Fruit fly (Drosophila melanogaster) whole organism, embryonic: ENCODE measurements around the gene CG46465.

Experiments used
- B-H2 ChIP-seq: fragments of 200-800 bp; sonication (Bioruptor generic); optimal IDR thresholded peaks from 2 replicates; lab custom pipeline; 2018; ENCODE audit warnings: missing biosample characterization, mild to moderate bottlenecking, missing genetic modification characterization
- Bteb2 ChIP-seq: fragments of 200-800 bp; sonication (Bioruptor generic); optimal IDR thresholded peaks from 2 replicates; lab custom pipeline; 2016; ENCODE audit warnings: missing biosample characterization, missing genetic modification characterization
- CG10462 ChIP-seq: fragments of 200-800 bp; sonication (Bioruptor generic); optimal IDR thresholded peaks from 2 replicates; lab custom pipeline; 2016; ENCODE audit warnings: missing biosample characterization, missing genetic modification characterization
- CG11696 ChIP-seq: fragments of 200-800 bp; sonication (Bioruptor generic); IDR thresholded peaks from 2 replicates; pipeline ENCODE4 v1.3.6; 2022; ENCODE audit warnings: missing biosample characterization, missing genetic modification characterization
- CG11723 ChIP-seq: fragments of 200-800 bp; sonication (Bioruptor generic); optimal IDR thresholded peaks from 2 replicates; lab custom pipeline; 2017; ENCODE audit warnings: missing biosample characterization, mild to moderate bottlenecking, missing genetic modification characterization
- CG12236 ChIP-seq: fragments of 200-800 bp; sonication (Bioruptor generic); optimal IDR thresholded peaks from 2 replicates; lab custom pipeline; 2016; ENCODE audit warnings: missing biosample characterization, missing genetic modification characterization
- CG1233 ChIP-seq: fragments of 200-800 bp; sonication (Bioruptor generic); optimal IDR thresholded peaks from 4 replicates; lab custom pipeline; 2018; ENCODE audit warnings: missing biosample characterization, mild to moderate bottlenecking, missing genetic modification characterization
- CG13424 ChIP-seq: fragments of 200-800 bp; sonication (Bioruptor generic); optimal IDR thresholded peaks from 2 replicates; lab custom pipeline; 2019; ENCODE audit warnings: missing biosample characterization, mild to moderate bottlenecking, missing genetic modification characterization, moderate library complexity
- CG14965 ChIP-seq: fragments of 200-800 bp; sonication (Bioruptor generic); optimal IDR thresholded peaks from 2 replicates; lab custom pipeline; 2016; ENCODE audit warnings: missing biosample characterization, missing genetic modification characterization, borderline replicate concordance
- CG15696 ChIP-seq: fragments of 200-800 bp; sonication (Bioruptor generic); optimal IDR thresholded peaks from 2 replicates; lab custom pipeline; 2019; ENCODE audit warnings: missing biosample characterization, mild to moderate bottlenecking, missing genetic modification characterization, moderate library complexity
- CG16863 ChIP-seq: fragments of 200-800 bp; sonication (Bioruptor generic); optimal IDR thresholded peaks from 3 replicates; lab custom pipeline; 2016; ENCODE audit warnings: missing biosample characterization, missing genetic modification characterization
- CG17361 ChIP-seq: fragments of 200-800 bp; sonication (Bioruptor generic); IDR thresholded peaks from 3 replicates; pipeline ENCODE4 v1.3.6; 2022; ENCODE audit warnings: missing biosample characterization, missing genetic modification characterization
- CG18599 ChIP-seq: fragments of 200-800 bp; sonication (Bioruptor generic); optimal IDR thresholded peaks from 3 replicates; lab custom pipeline; 2017; ENCODE audit warnings: missing biosample characterization, missing genetic modification characterization, mild to moderate bottlenecking, moderate library complexity, missing genetic modification reagents
- CG2129 ChIP-seq: fragments of 200-800 bp; sonication (Bioruptor generic); IDR thresholded peaks from 2 replicates; pipeline ENCODE4 v1.3.6; 2022; ENCODE audit warnings: missing biosample characterization, missing genetic modification characterization; ENCODE audit not compliant: partially characterized antibody
- CG2889 ChIP-seq: fragments of 200-800 bp; sonication (Bioruptor generic); IDR thresholded peaks from 3 replicates; pipeline ENCODE4 v1.3.6; 2022; ENCODE audit warnings: missing biosample characterization, missing genetic modification characterization
- CG3281 ChIP-seq: fragments of 200-800 bp; sonication (Bioruptor generic); optimal IDR thresholded peaks from 3 replicates; lab custom pipeline; 2017; ENCODE audit warnings: missing biosample characterization, mild to moderate bottlenecking, missing genetic modification characterization
- CG34376 ChIP-seq: fragments of 200-800 bp; sonication (Bioruptor generic); optimal IDR thresholded peaks from 2 replicates; lab custom pipeline; 2018; ENCODE audit warnings: missing biosample characterization, mild to moderate bottlenecking, missing genetic modification characterization
- CG6854 ChIP-seq: fragments of 200-800 bp; sonication (Bioruptor generic); optimal IDR thresholded peaks from 3 replicates; lab custom pipeline; 2017; ENCODE audit warnings: missing biosample characterization, mild to moderate bottlenecking, missing genetic modification characterization
- CG8281 ChIP-seq: fragments of 200-800 bp; sonication (Bioruptor generic); optimal IDR thresholded peaks from 2 replicates; lab custom pipeline; 2018; ENCODE audit warnings: missing biosample characterization, mild to moderate bottlenecking, missing genetic modification characterization, moderate library complexity
- CG9215 ChIP-seq: fragments of 200-800 bp; sonication (Bioruptor generic); IDR thresholded peaks from 2 replicates; pipeline ENCODE4 v1.3.6; 2022; ENCODE audit warnings: missing biosample characterization, missing genetic modification characterization
- CrebB ChIP-seq: fragments of 200-800 bp; sonication (Bioruptor generic); optimal IDR thresholded peaks from 3 replicates; lab custom pipeline; 2018; ENCODE audit warnings: missing biosample characterization, mild to moderate bottlenecking, missing genetic modification characterization
- Dip3 ChIP-seq: fragments of 200-800 bp; sonication (Bioruptor generic); optimal IDR thresholded peaks from 3 replicates; lab custom pipeline; 2016; ENCODE audit warnings: missing biosample characterization, missing genetic modification characterization
- Drgx ChIP-seq: fragments of 200-800 bp; sonication (Bioruptor generic); IDR thresholded peaks from 2 replicates; pipeline ENCODE4 v1.3.6; 2022; ENCODE audit warnings: missing biosample characterization, missing genetic modification characterization
- E2f2 ChIP-seq: fragments of 200-800 bp; sonication (Bioruptor generic); IDR thresholded peaks from 2 replicates; pipeline ENCODE4 v1.3.6; 2022; ENCODE audit warnings: missing biosample characterization, missing genetic modification characterization
- Eip74EF ChIP-seq, 2 experiments: fragments of 200-800 bp in 1 of 2; fragments of >200 bp in 1 of 2; sonication (Bioruptor generic) in 1 of 2; optimal IDR thresholded peaks; 2 replicates each; lab custom pipeline; 2017 to 2019; ENCODE audit warnings: missing biosample characterization in 2 of 2, missing genetic modification characterization in 2 of 2, mild to moderate bottlenecking in 1 of 2, moderate library complexity in 1 of 2
- H15 ChIP-seq: fragments of 200-800 bp; sonication (Bioruptor generic); IDR thresholded peaks from 3 replicates; pipeline ENCODE4 v1.3.6; 2022; ENCODE audit warnings: missing biosample characterization, missing genetic modification characterization
- HLH54F ChIP-seq: fragments of 200-800 bp; sonication (Bioruptor generic); optimal IDR thresholded peaks from 3 replicates; lab custom pipeline; 2016; ENCODE audit warnings: missing biosample characterization, missing genetic modification characterization
- HLHmδ ChIP-seq: fragments of 200-800 bp; sonication (Bioruptor generic); optimal IDR thresholded peaks from 2 replicates; lab custom pipeline; 2018; ENCODE audit warnings: missing biosample characterization, mild to moderate bottlenecking, missing genetic modification characterization, moderate library complexity
- Hand ChIP-seq: fragments of 200-800 bp; sonication (Bioruptor generic); optimal IDR thresholded peaks from 2 replicates; lab custom pipeline; 2017; ENCODE audit warnings: mild to moderate bottlenecking, missing biosample characterization, missing genetic modification reagents, missing genetic modification characterization
- Hey ChIP-seq: fragments of 200-800 bp; sonication (Bioruptor generic); optimal IDR thresholded peaks from 3 replicates; lab custom pipeline; 2018; ENCODE audit warnings: missing biosample characterization, mild to moderate bottlenecking, missing genetic modification characterization
- Hmr ChIP-seq: fragments of 200-800 bp; sonication (Bioruptor generic); optimal IDR thresholded peaks from 3 replicates; lab custom pipeline; 2017; ENCODE audit warnings: mild to moderate bottlenecking, missing biosample characterization, missing genetic modification reagents, missing genetic modification characterization
- Hsf ChIP-seq: fragments of 200-800 bp; sonication (Bioruptor generic); optimal IDR thresholded peaks from 3 replicates; lab custom pipeline; 2016; ENCODE audit warnings: missing biosample characterization, missing genetic modification characterization
- Oli ChIP-seq: fragments of 200-800 bp; sonication (Bioruptor generic); optimal IDR thresholded peaks from 2 replicates; lab custom pipeline; 2018; ENCODE audit warnings: missing biosample characterization, mild to moderate bottlenecking, missing genetic modification characterization, moderate library complexity
- Optix ChIP-seq: fragments of 200-800 bp; sonication (Bioruptor generic); IDR thresholded peaks from 3 replicates; pipeline ENCODE4 v1.3.6; 2022; ENCODE audit warnings: missing biosample characterization, missing genetic modification characterization
- Ssrp ChIP-seq: fragments of 200-800 bp; sonication (Bioruptor generic); optimal IDR thresholded peaks from 2 replicates; lab custom pipeline; 2018; ENCODE audit warnings: missing biosample characterization, mild to moderate bottlenecking, missing genetic modification characterization, moderate library complexity
- abd-A ChIP-seq: fragments of 200-800 bp; sonication (Bioruptor generic); optimal IDR thresholded peaks from 3 replicates; lab custom pipeline; 2019; ENCODE audit warnings: missing biosample characterization, mild to moderate bottlenecking, missing genetic modification characterization, moderate library complexity
- cad ChIP-seq: fragments of >200 bp; optimal IDR thresholded peaks from 2 replicates; lab custom pipeline; 2017; ENCODE audit warnings: missing biosample characterization, missing genetic modification characterization
- dysf ChIP-seq: fragments of 200-800 bp; sonication (Bioruptor generic); IDR thresholded peaks from 3 replicates; pipeline ENCODE4 v1.3.6; 2022; ENCODE audit warnings: missing biosample characterization, missing genetic modification characterization
- eve ChIP-seq, 2 experiments: fragments of >200 bp; optimal IDR thresholded peaks; 2 replicates each; lab custom pipeline; 2017; ENCODE audit warnings: missing biosample characterization in 2 of 2, missing genetic modification characterization in 2 of 2
- fd102C ChIP-seq: fragments of 200-800 bp; sonication (Bioruptor generic); optimal IDR thresholded peaks from 2 replicates; lab custom pipeline; 2018; ENCODE audit warnings: missing biosample characterization, mild to moderate bottlenecking, missing genetic modification characterization, moderate library complexity
- fd3F ChIP-seq: fragments of 200-800 bp; sonication (Bioruptor generic); optimal IDR thresholded peaks from 2 replicates; lab custom pipeline; 2018; ENCODE audit warnings: missing biosample characterization, mild to moderate bottlenecking, missing genetic modification characterization, moderate library complexity
- lilli ChIP-seq: fragments of 200-800 bp; sonication (Bioruptor generic); optimal IDR thresholded peaks from 3 replicates; lab custom pipeline; 2016; ENCODE audit warnings: missing biosample characterization, missing genetic modification characterization
- prd ChIP-seq, 3 experiments: fragments of >200 bp in 2 of 3; fragments of 200-800 bp in 1 of 3; sonication (Bioruptor generic) in 1 of 3; optimal IDR thresholded peaks in 2 of 3; IDR thresholded peaks in 1 of 3; 2 replicates in 2 of 3; 3 replicates in 1 of 3; pipeline versions ENCODE4 v1.3.6 to Lab custom; 2017 to 2022; ENCODE audit warnings: missing biosample characterization in 1 of 3, missing genetic modification characterization in 1 of 3
- sc ChIP-seq, 3 experiments: fragments of >200 bp in 2 of 3; fragments of 200-800 bp in 1 of 3; sonication (Bioruptor generic) in 1 of 3; optimal IDR thresholded peaks; 2 replicates in 2 of 3; 3 replicates in 1 of 3; lab custom pipeline; 2017; ENCODE audit warnings: mild to moderate bottlenecking in 1 of 3, missing biosample characterization in 1 of 3, missing genetic modification characterization in 1 of 3, missing genetic modification reagents in 1 of 3
- scrt ChIP-seq: fragments of 200-800 bp; sonication (Bioruptor generic); optimal IDR thresholded peaks from 2 replicates; lab custom pipeline; 2018; ENCODE audit warnings: missing biosample characterization, mild to moderate bottlenecking, missing genetic modification characterization, moderate library complexity
- sima ChIP-seq: fragments of 200-800 bp; sonication (Bioruptor generic); optimal IDR thresholded peaks from 2 replicates; lab custom pipeline; 2016; ENCODE audit warnings: missing biosample characterization, missing genetic modification characterization
- sob ChIP-seq: fragments of 200-800 bp; sonication (Bioruptor generic); IDR thresholded peaks from 2 replicates; pipeline ENCODE4 v1.3.6; 2022; ENCODE audit warnings: missing biosample characterization, missing genetic modification characterization
- tup ChIP-seq: fragments of 200-800 bp; sonication (Bioruptor generic); optimal IDR thresholded peaks from 2 replicates; lab custom pipeline; 2016; ENCODE audit warnings: missing biosample characterization, mild to moderate bottlenecking, missing genetic modification characterization, moderate library complexity
- twi ChIP-seq: fragments of 200-800 bp; optimal IDR thresholded peaks from 2 replicates; lab custom pipeline; 2019; ENCODE audit warnings: missing biosample characterization, mild to moderate bottlenecking, missing genetic modification characterization, moderate library complexity

The CG46465 gene

DNA sequence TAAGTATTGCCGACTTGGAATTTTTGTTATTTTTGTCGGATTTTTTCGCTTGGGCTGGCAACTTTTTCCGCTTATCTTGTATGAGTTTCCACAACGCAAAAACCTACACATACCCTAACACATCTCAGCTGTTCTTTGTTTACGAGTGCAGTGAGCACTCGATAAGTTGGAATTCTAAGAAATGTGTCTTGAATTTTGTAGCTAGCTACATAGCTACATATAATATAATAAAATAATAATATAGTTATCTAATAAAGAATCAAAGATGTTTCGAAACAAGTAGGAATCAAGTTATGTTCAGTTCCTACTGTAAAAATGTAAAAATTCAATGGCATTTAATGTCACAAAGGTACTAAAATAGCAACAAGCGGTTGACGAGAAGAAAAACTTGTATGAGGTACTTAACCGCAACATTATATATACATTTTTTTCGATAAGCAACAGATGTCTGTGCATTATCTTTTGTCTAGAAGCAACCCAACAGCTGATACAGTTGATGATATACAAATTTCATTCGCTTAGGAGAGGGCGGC, 35.1 kb upstream of the CG46465 start, which contains the start of gene Bhmt (continued):
- peak; percentile 47 for TF ChIP-seq CG8281 (tag; lab: Kevin White, UChicago)
- TF ChIP-seq CG11696 (GFP tag; lab: Robert Waterston, UW), result peak; percentile 61
- TF ChIP-seq E2f2 (GFP tag; lab: Robert Waterston, UW), result peak; percentile 34; the same call in 1 of the 2 replicates
- peak; percentile 38 for TF ChIP-seq CrebB (tag; lab: Kevin White, UChicago)
- TF ChIP-seq HLH54F, result no peak
- TF ChIP-seq CG15696, result peak; percentile 32
- TF ChIP-seq abd-A (tag; lab: Kevin White, UChicago), result no peak
- no peak for TF ChIP-seq sc (optimal IDR thresholded peaks at IDR 0.05; lab: Kevin White, UChicago)
- TF ChIP-seq sc (GFP tag; optimal IDR thresholded peaks at IDR 0.05; lab: Kevin White, UChicago), result no peak
- TF ChIP-seq Eip74EF (GFP tag; optimal IDR thresholded peaks at IDR 0.05; lab: Kevin White, UChicago), result peak in 1 of 2 experiments; percentile 47
- TF ChIP-seq dysf (GFP tag; lab: Robert Waterston, UW), result peak; percentile 80
- TF ChIP-seq Dip3 (GFP tag; lab: Kevin White, UChicago), result no peak
- peak; percentile 68 for TF ChIP-seq Oli (tag; lab: Kevin White, UChicago)
- TF ChIP-seq CG34376 (GFP tag; lab: Kevin White, UChicago), result peak; percentile 43
- TF ChIP-seq sob (GFP tag; lab: Robert Waterston, UW), result peak; percentile 70
- TF ChIP-seq CG10462 (GFP tag; lab: Kevin White, UChicago), result no peak
- TF ChIP-seq lilli (GFP tag; lab: Kevin White, UChicago), result peak; percentile 48
- TF ChIP-seq prd (optimal IDR thresholded peaks at IDR 0.05; lab: Kevin White, UChicago), result no peak
- peak; percentile 66 for TF ChIP-seq prd (GFP tag; IDR thresholded peaks at IDR 0.05; lab: Robert Waterston, UW)
- peak; percentile 86 for TF ChIP-seq CG18599 (GFP tag; lab: Kevin White, UChicago)
- TF ChIP-seq B-H2, result peak; percentile 46
- no peak for TF ChIP-seq HLHmδ (GFP tag; lab: Kevin White, UChicago)
- peak; percentile 58 for TF ChIP-seq CG13424 (tag; lab: Kevin White, UChicago)
- peak; percentile 52; the same call in 1 of the 3 replicates for TF ChIP-seq H15 (GFP tag; lab: Robert Waterston, UW)
- peak; percentile 52 for TF ChIP-seq Hand (GFP tag; lab: Kevin White, UChicago)
- peak; percentile 87 for TF ChIP-seq Drgx (GFP tag; lab: Robert Waterston, UW)
- TF ChIP-seq fd3F (GFP tag; lab: Kevin White, UChicago), result peak; percentile 60
- peak; percentile 66 for TF ChIP-seq scrt (GFP tag; lab: Kevin White, UChicago)
- TF ChIP-seq Hey, result no peak
- peak; percentile 58 for TF ChIP-seq CG1233 (GFP tag; lab: Kevin White, UChicago)
- TF ChIP-seq cad (GFP tag; lab: Kevin White, UChicago), result no peak
- peak; percentile 81 for TF ChIP-seq CG3281 (GFP tag; lab: Kevin White, UChicago)
- TF ChIP-seq CG12236 (GFP tag; lab: Kevin White, UChicago), result no peak
- no peak for TF ChIP-seq Hsf (GFP tag; lab: Kevin White, UChicago)
- TF ChIP-seq Bteb2 (GFP tag; lab: Kevin White, UChicago), result no peak
- TF ChIP-seq tup (GFP tag; lab: Kevin White, UChicago), result no peak
- TF ChIP-seq Hmr (GFP tag; lab: Kevin White, UChicago), result peak; percentile 80
- TF ChIP-seq CG6854 (GFP tag; lab: Kevin White, UChicago), result peak; percentile 59
- TF ChIP-seq CG2129, result no peak
- peak; percentile 74 for TF ChIP-seq CG17361
- no peak for TF ChIP-seq sima
- TF ChIP-seq fd102C (GFP tag; lab: Kevin White, UChicago), result no peak
- no peak for TF ChIP-seq Optix (GFP tag; lab: Robert Waterston, UW)
- no peak for TF ChIP-seq CG11723 (GFP tag; lab: Kevin White, UChicago)
- TF ChIP-seq eve (GFP tag; optimal IDR thresholded peaks at IDR 0.05; lab: Kevin White, UChicago), result no peak
- TF ChIP-seq CG2889 (GFP tag; lab: Robert Waterston, UW), result no peak
- TF ChIP-seq CG14965 (GFP tag; lab: Kevin White, UChicago), result no peak
- peak; percentile 67 for TF ChIP-seq CG9215 (GFP tag; lab: Robert Waterston, UW)
- TF ChIP-seq CG16863 (GFP tag; lab: Kevin White, UChicago), result no peak
- peak; percentile 28 for TF ChIP-seq twi (tag; lab: Kevin White, UChicago)
- TF ChIP-seq Ssrp, result peak; percentile 42
